Worm (Caenorhabditis elegans) whole organism, L1 larva: ENCODE results near the gene C45E5.1.

Experiments used
- egl-13 ChIP-seq: sonication (generic microtip); optimal IDR thresholded peaks from 2 replicates; lab custom pipeline; 2016; ENCODE audit warnings: missing genotype, missing genetic modification reagents, missing genetic modification characterization, missing compliant biosample characterization
- egl-27 ChIP-seq, 2 experiments: fragments of 150-350 bp in 1 of 2; sonication (generic microtip); optimal IDR thresholded peaks; 3 replicates each; lab custom pipeline; 2017 to 2018; ENCODE audit warnings: missing biosample characterization in 2 of 2, missing genetic modification characterization in 2 of 2, missing genetic modification reagents in 2 of 2

ce11 chrIV:5779537-5779936 lies 35.3 kb downstream of the C45E5.1 start:
- TF ChIP-seq egl-27 (tag; optimal IDR thresholded peaks at IDR 0.05; lab: Kevin White, UChicago) (no peak), egl-13 (tag; lab: Kevin White, UChicago) (no peak)
